Fruit fly (Drosophila melanogaster): Measurements from ENCODE around the gene Gdh.

DNA sequence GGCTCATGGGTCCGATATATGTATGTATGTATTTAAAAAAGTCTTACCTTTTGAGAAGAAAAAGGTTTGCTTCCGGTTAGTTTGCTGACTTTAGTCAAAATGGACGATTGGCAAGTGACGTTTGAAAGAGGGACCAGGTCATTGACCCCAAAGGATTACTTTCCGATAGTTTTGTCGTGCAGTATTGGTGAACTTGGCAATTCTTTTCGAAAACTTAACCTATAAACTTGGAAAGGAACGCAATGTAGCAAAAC is 9.5 kb downstream of the Gdh start, which contains the start of gene RpS19b:
- no peak for TF ChIP-seq cic (GFP tag; optimal IDR thresholded peaks at IDR 0.05)
- TF ChIP-seq CG33017 (tag; optimal IDR thresholded peaks at IDR 0.05), result no peak
- no peak for TF ChIP-seq CG5204 (GFP tag; optimal IDR thresholded peaks at IDR 0.05)
- TF ChIP-seq cnc (optimal IDR thresholded peaks at IDR 0.05), result no peak
- TF ChIP-seq Clk (GFP tag; optimal IDR thresholded peaks at IDR 0.05), result no peak
